Fruit fly (Drosophila melanogaster): ENCODE results near the gene ksr.

- TF ChIP-seq ttk (optimal IDR thresholded peaks at IDR 0.05) (no peak), h (optimal IDR thresholded peaks at IDR 0.05) (no peak)
Observed at dm6 chr3R:5517876-5518211, 34.1 kb upstream of the ksr start.

Measured in Kc167 (cell line).